Worm (Caenorhabditis elegans): ENCODE data around the gene ugt-51.

The ugt-51 gene

ce11 chrV:5144541-5144940 is 32.6 kb downstream of the ugt-51 start, which contains the start of gene F14F9.2 (continued):
- TF ChIP-seq ceh-8 (GFP tag; optimal IDR thresholded peaks at IDR 0.05), result no peak

ce11 chrV:5143785-5144184 is 33.3 kb downstream of the ugt-51 start, which contains the start of gene srh-129:
srh-129 (minus strand) TSS chrV:5143885.
- TF ChIP-seq blmp-1 (tag; optimal IDR thresholded peaks at IDR 0.05) (no peak), mep-1 (tag; optimal IDR thresholded peaks at IDR 0.05) (no peak), C34B4.2 (tag; optimal IDR thresholded peaks at IDR 0.05) (no peak), fkh-8 (tag; optimal IDR thresholded peaks at IDR 0.05) (peak; percentile 26), nhr-19 (GFP tag; conservative IDR thresholded peaks at IDR 0.05) (no peak), jun-1 (tag; optimal IDR thresholded peaks at IDR 0.05) (no peak)

ce11 chrV:5137919-5138318 is 39.2 kb downstream of the ugt-51 start, which contains the start of gene F14F9.3:
F14F9.3 (plus strand) TSS chrV:5138219.
- TF ChIP-seq hlh-4 (tag; optimal IDR thresholded peaks at IDR 0.05), result no peak
- no peak for TF ChIP-seq nhr-71 (tag; optimal IDR thresholded peaks at IDR 0.05)
- no peak for TF ChIP-seq pag-3 (tag; optimal IDR thresholded peaks at IDR 0.05; ENCODE audit: borderline replicate concordance, insufficient read depth)
- no peak for TF ChIP-seq hpl-2 (GFP tag; optimal IDR thresholded peaks at IDR 0.05)
- TF ChIP-seq mef-2 (tag; optimal IDR thresholded peaks at IDR 0.05), result no peak
- no peak for TF ChIP-seq unc-98 (GFP tag; IDR thresholded peaks at IDR 0.05)
- TF ChIP-seq isw-1 (GFP tag; IDR thresholded peaks at IDR 0.05), result no peak
- TF ChIP-seq efl-1 (optimal IDR thresholded peaks at IDR 0.05), result no peak
- TF ChIP-seq efl-1 (GFP tag; optimal IDR thresholded peaks at IDR 0.05 in 1 of 2), result no peak
- TF ChIP-seq unc-30 (tag; optimal IDR thresholded peaks at IDR 0.05), result no peak
- no peak for TF ChIP-seq blmp-1 (tag; optimal IDR thresholded peaks at IDR 0.05)
- no peak for TF ChIP-seq nhr-47 (tag; optimal IDR thresholded peaks at IDR 0.05)

- TF ChIP-seq mef-2 (tag; optimal IDR thresholded peaks at IDR 0.05), result no peak
- no peak for TF ChIP-seq zag-1 (tag; optimal IDR thresholded peaks at IDR 0.05)
- TF ChIP-seq nhr-84 (tag; optimal IDR thresholded peaks at IDR 0.05), result no peak
- no peak for TF ChIP-seq mdl-1 (tag; optimal IDR thresholded peaks at IDR 0.05)
- no peak for TF ChIP-seq blmp-1 (tag; optimal IDR thresholded peaks at IDR 0.05)
- no peak for TF ChIP-seq nhr-47 (tag; optimal IDR thresholded peaks at IDR 0.05)
- TF ChIP-seq irx-1 (tag; optimal IDR thresholded peaks at IDR 0.05), result no peak
- TF ChIP-seq pag-3 (tag; optimal IDR thresholded peaks at IDR 0.05; ENCODE audit: borderline replicate concordance, insufficient read depth), result no peak
These were observed 44.7 kb downstream of the ugt-51 start, which contains the start of gene F14F9.4 for ce11 chrV:5132441-5132840. F14F9.4 (plus strand) TSS chrV:5132741.

ce11 chrV:5131380-5131779 is 45.7 kb downstream of the ugt-51 start:
- TF ChIP-seq efl-3 (GFP tag; optimal IDR thresholded peaks at IDR 0.05) (no peak), nhr-19 (GFP tag; conservative IDR thresholded peaks at IDR 0.05) (no peak), sptf-1 (tag; optimal IDR thresholded peaks at IDR 0.05) (no peak), lin-35 (GFP tag; optimal IDR thresholded peaks at IDR 0.05) (peak; percentile 21 to 42), lsy-2 (tag; optimal IDR thresholded peaks at IDR 0.05) (peak in 1 of 2 experiments; percentile 71), nhr-12 (tag; optimal IDR thresholded peaks at IDR 0.05) (no peak), hpl-2 (GFP tag; optimal IDR thresholded peaks at IDR 0.05) (no peak), swsn-7 (tag; optimal IDR thresholded peaks at IDR 0.05) (peak; percentile 11), egl-13 (tag; optimal IDR thresholded peaks at IDR 0.05) (no peak), mef-2 (tag; optimal IDR thresholded peaks at IDR 0.05) (no peak), blmp-1 (tag; optimal IDR thresholded peaks at IDR 0.05) (peak; percentile 4), ceh-88 (GFP tag; IDR thresholded peaks at IDR 0.05) (no peak), nhr-20 (tag; optimal IDR thresholded peaks at IDR 0.05) (peak; percentile 32), nhr-11 (tag; optimal IDR thresholded peaks at IDR 0.05) (no peak), mep-1 (tag; optimal IDR thresholded peaks at IDR 0.05) (peak; percentile 51), nhr-28 (tag; optimal IDR thresholded peaks at IDR 0.05) (no peak), irx-1 (tag; optimal IDR thresholded peaks at IDR 0.05) (no peak), sox-4 (tag; optimal IDR thresholded peaks at IDR 0.05) (no peak), lir-3 (tag; optimal IDR thresholded peaks at IDR 0.05; ENCODE audit: poor library complexity) (no peak), skn-1 (tag; optimal IDR thresholded peaks at IDR 0.05) (peak; percentile 96), rnt-1 (tag; optimal IDR thresholded peaks at IDR 0.05) (peak; percentile 51), fkh-8 (tag; optimal IDR thresholded peaks at IDR 0.05) (peak; percentile 34), isw-1 (GFP tag; IDR thresholded peaks at IDR 0.05) (no peak; the same call in 1 of the 2 replicates), jun-1 (tag; optimal IDR thresholded peaks at IDR 0.05) (peak; percentile 22), nhr-85 (tag) (peak; percentile 63), mdl-1 (tag; optimal IDR thresholded peaks at IDR 0.05) (no peak), efl-1 (optimal IDR thresholded peaks at IDR 0.05) (peak; percentile 38 to 65), efl-1 (GFP tag; optimal IDR thresholded peaks at IDR 0.05 in 1 of 2) (peak; percentile 45 to 48), ztf-11 (tag; optimal IDR thresholded peaks at IDR 0.05) (no peak), snpc-4 (tag; optimal IDR thresholded peaks at IDR 0.05) (no peak), nhr-47 (tag; optimal IDR thresholded peaks at IDR 0.05) (peak; percentile 23), alr-1 (tag; optimal IDR thresholded peaks at IDR 0.05; ENCODE audit: borderline replicate concordance) (no peak), C16A3.4 (tag; optimal IDR thresholded peaks at IDR 0.05) (peak; percentile 23)
